Worm (Caenorhabditis elegans) whole organism, L2 larva: ENCODE data around the gene osm-11.

ENCODE experiments used
- R02D3.7 ChIP-seq: fragments of 150-350 bp; optimal IDR thresholded peaks from 2 replicates; lab custom pipeline; 2014; ENCODE audit warnings: missing biosample characterization, missing genetic modification characterization
- ceh-82 ChIP-seq: fragments of 150-350 bp; optimal IDR thresholded peaks from 2 replicates; lab custom pipeline; 2014; ENCODE audit warnings: missing biosample characterization, missing genetic modification characterization
- lin-13 ChIP-seq: fragments of 150-350 bp; optimal IDR thresholded peaks from 2 replicates; lab custom pipeline; 2014; ENCODE audit warnings: missing biosample characterization, missing genetic modification reagents, missing genetic modification characterization
- mdl-1 ChIP-seq, 2 experiments: fragments of 150-350 bp in 1 of 2; sonication (generic microtip) in 1 of 2; optimal IDR thresholded peaks; 2 replicates each; lab custom pipeline; 2017; ENCODE audit warnings: missing biosample characterization in 2 of 2, missing genetic modification characterization in 2 of 2

ce11 chrX:17400425-17400824, 21.0 kb downstream of the osm-11 start:
- TF ChIP-seq R02D3.7 (tag; lab: Kevin White, UChicago) = no peak
- TF ChIP-seq ceh-82 (tag; lab: Kevin White, UChicago) = no peak
- no peak for TF ChIP-seq mdl-1 (tag; optimal IDR thresholded peaks at IDR 0.05; lab: Kevin White, UChicago)
- TF ChIP-seq lin-13 = no peak
